Fruit fly (Drosophila melanogaster) whole organism, embryonic: Measurements from ENCODE around the gene rtv.
A peak's percentile ranks its signal among the peaks of the same experiment; 100 is the strongest.

Experiments used
- ATbp ChIP-seq: fragments of 200-800 bp; sonication (Bioruptor generic); optimal IDR thresholded peaks from 2 replicates; lab custom pipeline; 2017; ENCODE audit warnings: missing biosample characterization, mild to moderate bottlenecking, missing genetic modification characterization, missing genetic modification reagents
- Adf1 ChIP-seq: fragments of 200-800 bp; sonication (Bioruptor generic); IDR thresholded peaks from 2 replicates; pipeline ENCODE4 v1.3.6; 2022; ENCODE audit warnings: missing biosample characterization, missing genetic modification characterization
- BEAF-32 ChIP-seq: fragments of 200-800 bp; sonication (Bioruptor generic); optimal IDR thresholded peaks from 3 replicates; lab custom pipeline; 2017; ENCODE audit warnings: missing biosample characterization, missing genetic modification characterization, mild to moderate bottlenecking, moderate library complexity, missing genetic modification reagents
- C15 ChIP-seq: fragments of 200-800 bp; sonication (Bioruptor generic); IDR thresholded peaks from 3 replicates; pipeline ENCODE4 v1.3.6; 2022; ENCODE audit warnings: missing biosample characterization, missing genetic modification characterization
- CG10209 ChIP-seq: fragments of 200-800 bp; sonication (Bioruptor generic); optimal IDR thresholded peaks from 3 replicates; lab custom pipeline; 2017; ENCODE audit warnings: missing biosample characterization, mild to moderate bottlenecking, missing genetic modification characterization, missing genetic modification reagents
- CG11560 ChIP-seq: fragments of 200-800 bp; sonication (Bioruptor generic); IDR thresholded peaks from 3 replicates; pipeline ENCODE4 v1.3.6; 2022; ENCODE audit warnings: missing biosample characterization, missing genetic modification characterization
- CG12391 ChIP-seq: fragments of 200-800 bp; sonication (Bioruptor generic); optimal IDR thresholded peaks from 3 replicates; lab custom pipeline; 2018; ENCODE audit warnings: missing biosample characterization, mild to moderate bottlenecking, missing genetic modification characterization, moderate library complexity
- CG12942 ChIP-seq: fragments of 200-800 bp; sonication (Bioruptor generic); optimal IDR thresholded peaks from 3 replicates; lab custom pipeline; 2016; ENCODE audit warnings: missing biosample characterization, missing genetic modification characterization
- CG14965 ChIP-seq: fragments of 200-800 bp; sonication (Bioruptor generic); optimal IDR thresholded peaks from 2 replicates; lab custom pipeline; 2016; ENCODE audit warnings: missing biosample characterization, missing genetic modification characterization, borderline replicate concordance
- CG1603 ChIP-seq: fragments of 200-800 bp; sonication (Bioruptor generic); optimal IDR thresholded peaks from 2 replicates; lab custom pipeline; 2019; ENCODE audit warnings: missing biosample characterization, mild to moderate bottlenecking, missing genetic modification characterization, moderate library complexity
- CG17385 ChIP-seq: fragments of 200-800 bp; sonication (Bioruptor generic); optimal IDR thresholded peaks from 3 replicates; lab custom pipeline; 2018; ENCODE audit warnings: missing biosample characterization, mild to moderate bottlenecking, missing genetic modification characterization
- CG18011 ChIP-seq: fragments of 200-800 bp; sonication (Bioruptor generic); optimal IDR thresholded peaks from 2 replicates; lab custom pipeline; 2017; ENCODE audit warnings: missing biosample characterization, missing genetic modification characterization, mild to moderate bottlenecking, moderate library complexity, missing genotype
- CG18619 ChIP-seq: fragments of 200-800 bp; sonication (Bioruptor generic); optimal IDR thresholded peaks from 3 replicates; lab custom pipeline; 2017; ENCODE audit warnings: missing biosample characterization, mild to moderate bottlenecking, missing genetic modification characterization
- CG6813 ChIP-seq: fragments of 200-800 bp; sonication (Bioruptor generic); optimal IDR thresholded peaks from 2 replicates; lab custom pipeline; 2017; ENCODE audit warnings: missing biosample characterization, missing genetic modification characterization, mild to moderate bottlenecking, moderate library complexity, missing genetic modification reagents
- CG7372 ChIP-seq: fragments of 200-800 bp; sonication (Bioruptor generic); IDR thresholded peaks from 2 replicates; pipeline ENCODE4 v1.3.6; 2022; ENCODE audit warnings: missing biosample characterization, missing genetic modification characterization
- CG7556 ChIP-seq: fragments of 200-800 bp; sonication (Bioruptor generic); optimal IDR thresholded peaks from 2 replicates; lab custom pipeline; 2017; ENCODE audit warnings: missing biosample characterization, mild to moderate bottlenecking, missing genetic modification characterization
- CkIIα-i1 ChIP-seq: fragments of 200-800 bp; sonication (Bioruptor generic); IDR thresholded peaks from 2 replicates; pipeline ENCODE4 v1.3.6; 2022; ENCODE audit warnings: missing biosample characterization, missing genetic modification characterization
- CrebB ChIP-seq: fragments of 200-800 bp; sonication (Bioruptor generic); optimal IDR thresholded peaks from 3 replicates; lab custom pipeline; 2018; ENCODE audit warnings: missing biosample characterization, mild to moderate bottlenecking, missing genetic modification characterization
- Fer3 ChIP-seq: fragments of 200-800 bp; sonication (Bioruptor generic); optimal IDR thresholded peaks from 2 replicates; lab custom pipeline; 2018; ENCODE audit warnings: missing biosample characterization, mild to moderate bottlenecking, missing genetic modification characterization, moderate library complexity
- Gsc ChIP-seq: fragments of 200-800 bp; sonication (Bioruptor generic); IDR thresholded peaks from 2 replicates; pipeline ENCODE4 v1.3.6; 2022; ENCODE audit warnings: missing biosample characterization, missing genetic modification characterization
- Hey ChIP-seq: fragments of 200-800 bp; sonication (Bioruptor generic); optimal IDR thresholded peaks from 3 replicates; lab custom pipeline; 2018; ENCODE audit warnings: missing biosample characterization, mild to moderate bottlenecking, missing genetic modification characterization
- Lhr ChIP-seq: fragments of 200-800 bp; sonication (Bioruptor generic); optimal IDR thresholded peaks from 3 replicates; lab custom pipeline; 2017; ENCODE audit warnings: mild to moderate bottlenecking, missing biosample characterization, missing genetic modification reagents, missing genetic modification characterization
- Mes4 ChIP-seq: fragments of 200-800 bp; sonication (Bioruptor generic); optimal IDR thresholded peaks from 2 replicates; lab custom pipeline; 2016; ENCODE audit warnings: missing biosample characterization, missing genetic modification characterization
- Myb ChIP-seq: fragments of 200-800 bp; sonication (Bioruptor generic); optimal IDR thresholded peaks from 2 replicates; lab custom pipeline; 2016; ENCODE audit warnings: missing biosample characterization, missing genetic modification characterization
- NC2α ChIP-seq: fragments of 200-800 bp; sonication (Bioruptor generic); optimal IDR thresholded peaks from 2 replicates; lab custom pipeline; 2016; ENCODE audit warnings: missing biosample characterization, missing genetic modification characterization
- NfI ChIP-seq: fragments of 200-800 bp; sonication (Bioruptor generic); optimal IDR thresholded peaks from 3 replicates; lab custom pipeline; 2018; ENCODE audit warnings: missing biosample characterization, mild to moderate bottlenecking, missing genetic modification characterization, moderate library complexity
- PHDP ChIP-seq: fragments of 200-800 bp; sonication (Bioruptor generic); optimal IDR thresholded peaks from 3 replicates; lab custom pipeline; 2018; ENCODE audit warnings: missing biosample characterization, mild to moderate bottlenecking, missing genetic modification characterization, moderate library complexity
- Poxn ChIP-seq: fragments of 200-800 bp; sonication (Bioruptor generic); IDR thresholded peaks from 2 replicates; pipeline ENCODE4 v1.3.6; 2022; ENCODE audit warnings: missing biosample characterization, missing genetic modification characterization
- Scr ChIP-seq: fragments of 200-800 bp; sonication (Bioruptor generic); IDR thresholded peaks from 2 replicates; pipeline ENCODE4 v1.3.6; 2022; ENCODE audit warnings: missing biosample characterization, missing genetic modification characterization; ENCODE audit not compliant: partially characterized antibody
- ato ChIP-seq: fragments of 200-800 bp; sonication (Bioruptor generic); IDR thresholded peaks from 2 replicates; pipeline ENCODE4 v1.3.6; 2022; ENCODE audit warnings: missing biosample characterization, missing genetic modification characterization; ENCODE audit not compliant: partially characterized antibody
- br ChIP-seq: fragments of >200 bp; optimal IDR thresholded peaks from 2 replicates; lab custom pipeline; 2017
- dimm ChIP-seq: fragments of 200-800 bp; sonication (Bioruptor generic); IDR thresholded peaks from 2 replicates; pipeline ENCODE4 v1.3.6; 2022; ENCODE audit warnings: missing biosample characterization, missing genetic modification characterization
- eyg ChIP-seq: fragments of 200-800 bp; sonication (Bioruptor generic); optimal IDR thresholded peaks from 3 replicates; lab custom pipeline; 2016; ENCODE audit warnings: missing biosample characterization, missing genetic modification characterization
- fu2 ChIP-seq: fragments of 200-800 bp; sonication (Bioruptor generic); optimal IDR thresholded peaks from 2 replicates; lab custom pipeline; 2016; ENCODE audit warnings: missing biosample characterization, missing genetic modification characterization
- gsb ChIP-seq: fragments of 200-800 bp; sonication (Bioruptor generic); IDR thresholded peaks from 2 replicates; pipeline ENCODE4 v1.3.6; 2022; ENCODE audit warnings: missing biosample characterization, missing genetic modification characterization
- h ChIP-seq: fragments of >200 bp; optimal IDR thresholded peaks from 2 replicates; lab custom pipeline; 2017
- jigr1 ChIP-seq: fragments of 200-800 bp; sonication (Bioruptor generic); IDR thresholded peaks from 3 replicates; pipeline ENCODE4 v1.3.6; 2022; ENCODE audit warnings: missing biosample characterization, missing genetic modification characterization
- ken ChIP-seq: fragments of 200-800 bp; sonication (Bioruptor generic); IDR thresholded peaks from 3 replicates; pipeline ENCODE4 v1.3.6; 2022; ENCODE audit warnings: missing biosample characterization, missing genetic modification characterization
- maf-S ChIP-seq: fragments of 200-800 bp; sonication (Bioruptor generic); optimal IDR thresholded peaks from 2 replicates; lab custom pipeline; 2016; ENCODE audit warnings: missing biosample characterization, missing genetic modification characterization
- nerfin-1 ChIP-seq: fragments of 200-800 bp; sonication (Bioruptor generic); optimal IDR thresholded peaks from 3 replicates; lab custom pipeline; 2019; ENCODE audit warnings: missing biosample characterization, mild to moderate bottlenecking, missing genetic modification characterization, moderate library complexity
- sc ChIP-seq, 3 experiments: fragments of >200 bp in 2 of 3; fragments of 200-800 bp in 1 of 3; sonication (Bioruptor generic) in 1 of 3; optimal IDR thresholded peaks; 2 replicates in 2 of 3; 3 replicates in 1 of 3; lab custom pipeline; 2017; ENCODE audit warnings: mild to moderate bottlenecking in 1 of 3, missing biosample characterization in 1 of 3, missing genetic modification characterization in 1 of 3, missing genetic modification reagents in 1 of 3
- schlank ChIP-seq: fragments of 200-800 bp; sonication (Bioruptor generic); optimal IDR thresholded peaks from 2 replicates; lab custom pipeline; 2018; ENCODE audit warnings: missing biosample characterization, mild to moderate bottlenecking, missing genetic modification characterization
- sens ChIP-seq: fragments of 200-800 bp; sonication (Bioruptor generic); peaks from one replicate; lab custom pipeline; 2016; ENCODE audit warnings: missing biosample characterization, missing genetic modification characterization
- stc ChIP-seq: fragments of 200-800 bp; sonication (Bioruptor generic); IDR thresholded peaks from 2 replicates; pipeline ENCODE4 v1.3.6; 2022; ENCODE audit warnings: missing biosample characterization, missing genetic modification characterization
- tin ChIP-seq: fragments of 200-800 bp; sonication (Bioruptor generic); optimal IDR thresholded peaks from 3 replicates; lab custom pipeline; 2016; ENCODE audit warnings: missing biosample characterization, missing genetic modification characterization
- toy ChIP-seq: fragments of 200-800 bp; sonication (Bioruptor generic); IDR thresholded peaks from 2 replicates; pipeline ENCODE4 v1.3.6; 2022; ENCODE audit warnings: missing biosample characterization, missing genetic modification characterization
- ttk ChIP-seq: fragments of 200-800 bp; sonication (Bioruptor generic); IDR thresholded peaks from 2 replicates; pipeline ENCODE4 v2.1.2; 2022; ENCODE audit warnings: missing biosample characterization, missing genetic modification characterization
- wek ChIP-seq: fragments of 200-800 bp; sonication (Bioruptor generic); optimal IDR thresholded peaks from 3 replicates; lab custom pipeline; 2018; ENCODE audit warnings: missing biosample characterization, mild to moderate bottlenecking, missing genetic modification characterization, moderate library complexity
- zen2 ChIP-seq: fragments of 200-800 bp; sonication (Bioruptor generic); IDR thresholded peaks from 3 replicates; pipeline ENCODE4 v1.3.6; 2022; ENCODE audit warnings: missing biosample characterization, missing genetic modification characterization; ENCODE audit not compliant: partially characterized antibody
- zfh1 ChIP-seq: fragments of 200-800 bp; sonication (Bioruptor generic); IDR thresholded peaks from 3 replicates; pipeline ENCODE4 v1.3.6; 2022; ENCODE audit warnings: missing biosample characterization, missing genetic modification characterization

The rtv gene

dm6 chrX:11153826-11154510, at the start of gene rtv, which contains the start of gene Dlic (continued):
- TF ChIP-seq CrebB (no peak), CG14965 (no peak), zfh1 (0 out of 3 replicates have a peak, but pooled peaks have one; percentile 19), tin (GFP tag; lab: Kevin White, UChicago) (peak; percentile 40), toy (GFP tag; lab: Robert Waterston, UW) (no peak), Mes4 (GFP tag; lab: Kevin White, UChicago) (peak; percentile 29), zen2 (GFP tag; lab: Robert Waterston, UW) (peak; percentile 22; the same call in 1 of the 3 replicates), CG6813 (GFP tag; lab: Kevin White, UChicago) (no peak), ttk (GFP tag; lab: Robert Waterston, UW) (no peak), BEAF-32 (GFP tag; lab: Kevin White, UChicago) (peak; percentile 76), Fer3 (tag; lab: Kevin White, UChicago) (no peak), C15 (GFP tag; lab: Robert Waterston, UW) (no peak), CG18011 (no peak), fu2 (GFP tag; lab: Kevin White, UChicago) (no peak), NC2α (GFP tag; lab: Kevin White, UChicago) (no peak), Gsc (GFP tag; lab: Robert Waterston, UW) (no peak), stc (GFP tag; lab: Robert Waterston, UW) (no peak), Scr (GFP tag; lab: Robert Waterston, UW) (peak; percentile 81), br (lab: Kevin White, UChicago) (no peak), h (lab: Kevin White, UChicago) (no peak), jigr1 (GFP tag; lab: Robert Waterston, UW) (no peak), gsb (GFP tag; lab: Robert Waterston, UW) (no peak), dimm (no peak), CG17385 (GFP tag; lab: Kevin White, UChicago) (peak; percentile 92), maf-S (GFP tag; lab: Kevin White, UChicago) (no peak), CG7556 (GFP tag; lab: Kevin White, UChicago) (no peak), CG12391 (tag; lab: Kevin White, UChicago) (peak; percentile 41), ato (GFP tag; lab: Robert Waterston, UW) (no peak), sc (optimal IDR thresholded peaks at IDR 0.05; lab: Kevin White, UChicago) (no peak), sc (GFP tag; optimal IDR thresholded peaks at IDR 0.05; lab: Kevin White, UChicago) (no peak), ken (GFP tag; lab: Robert Waterston, UW) (no peak), CG7372 (no peak), CG10209 (GFP tag; lab: Kevin White, UChicago) (no peak), nerfin-1 (tag; lab: Kevin White, UChicago) (peak; percentile 74), Poxn (no peak), PHDP (tag; lab: Kevin White, UChicago) (no peak), CG1603 (tag; lab: Kevin White, UChicago) (peak; percentile 23), Adf1 (GFP tag; lab: Robert Waterston, UW) (no peak), sens (GFP tag; lab: Kevin White, UChicago) (peak; percentile 30), schlank (tag; lab: Kevin White, UChicago) (no peak), CkIIα-i1 (GFP tag; lab: Robert Waterston, UW) (no peak), ATbp (GFP tag; lab: Kevin White, UChicago) (no peak), Lhr (GFP tag; lab: Kevin White, UChicago) (peak; percentile 90), eyg (GFP tag; lab: Kevin White, UChicago) (no peak), wek (GFP tag; lab: Kevin White, UChicago) (no peak), Hey (tag; lab: Kevin White, UChicago) (no peak), Myb (GFP tag; lab: Kevin White, UChicago) (peak; percentile 29), CG12942 (no peak), CG18619 (GFP tag; lab: Kevin White, UChicago) (no peak), CG11560 (tag; lab: Robert Waterston, UW) (no peak), NfI (GFP tag; lab: Kevin White, UChicago) (no peak)
